Worm (Caenorhabditis elegans): Measurements from ENCODE around the gene srj-54.

- TF ChIP-seq ama-1 (optimal IDR thresholded peaks at IDR 0.05) (no peak), ceh-36 (tag; optimal IDR thresholded peaks at IDR 0.05) (no peak), flt-1 (GFP tag; IDR thresholded peaks at IDR 0.05) (no peak), scrt-1 (GFP tag; IDR thresholded peaks at IDR 0.05) (no peak), aly-1 (tag; optimal IDR thresholded peaks at IDR 0.05) (no peak)
Measured at ce11 chrV:2832666-2833065, 27.0 kb downstream of the srj-54 start, which contains the start of gene srj-50.

All from whole organism, early embryonic.